Worm (Caenorhabditis elegans): ENCODE results near the gene W03F9.1.
A peak's percentile ranks its signal among the peaks of the same experiment; 100 is the strongest.

The W03F9.1 gene

DNA sequence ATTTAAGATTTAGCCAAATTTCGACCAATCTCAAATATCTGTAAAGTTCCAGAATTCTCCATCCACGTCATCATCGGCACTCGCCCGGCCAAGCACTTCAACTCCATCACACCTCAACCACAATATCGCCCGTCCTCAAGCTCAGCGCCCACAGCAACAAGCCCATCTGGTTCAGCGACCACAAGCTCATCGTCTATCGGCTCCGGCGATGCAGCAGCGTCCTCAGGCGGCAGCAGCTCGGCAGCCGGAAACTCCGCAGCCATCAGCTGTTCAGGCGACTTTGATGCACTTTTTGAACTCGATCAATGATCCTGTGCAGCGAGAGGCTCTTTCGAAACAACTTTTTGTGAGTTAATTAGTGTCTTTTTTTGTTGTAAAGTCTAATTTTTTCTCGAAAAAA lies 9.2 kb downstream of the W03F9.1 start:
- TF ChIP-seq ham-2 (GFP tag; optimal IDR thresholded peaks at IDR 0.05) (no peak), flh-1 (GFP tag; optimal IDR thresholded peaks at IDR 0.05) (no peak), nhr-76 (tag; optimal IDR thresholded peaks at IDR 0.05) (no peak), lin-32 (GFP tag; optimal IDR thresholded peaks at IDR 0.05) (no peak), hlh-1 (tag; optimal IDR thresholded peaks at IDR 0.05) (peak; percentile 25), snpc-4 (tag; optimal IDR thresholded peaks at IDR 0.05) (no peak), mep-1 (tag; optimal IDR thresholded peaks at IDR 0.05) (no peak), tbx-8 (GFP tag; optimal IDR thresholded peaks at IDR 0.05) (no peak)

ce11 chrV:116243-116642 lies 10.3 kb downstream of the W03F9.1 start:
- TF ChIP-seq hlh-1 (tag; optimal IDR thresholded peaks at IDR 0.05) (no peak), sem-2 (GFP tag; optimal IDR thresholded peaks at IDR 0.05) (no peak), unc-120 (tag; optimal IDR thresholded peaks at IDR 0.05; ENCODE audit: poor library complexity, severe bottlenecking) (no peak), nhr-28 (tag; optimal IDR thresholded peaks at IDR 0.05) (no peak), ceh-39 (tag; optimal IDR thresholded peaks at IDR 0.05) (no peak), tbx-8 (GFP tag; optimal IDR thresholded peaks at IDR 0.05) (no peak)

ce11 chrV:104474-104873 lies 22.0 kb downstream of the W03F9.1 start, which contains the start of gene picd-1:
Gene picd-1 (plus strand): TSS chrV:104825.
- no peak for TF ChIP-seq lin-32 (GFP tag; optimal IDR thresholded peaks at IDR 0.05)
- TF ChIP-seq cnd-1 (tag; optimal IDR thresholded peaks at IDR 0.05), result no peak
- peak; percentile 39 for TF ChIP-seq ces-1 (GFP tag; optimal IDR thresholded peaks at IDR 0.05)
- TF ChIP-seq sem-2 (GFP tag; optimal IDR thresholded peaks at IDR 0.05), result no peak
- no peak for TF ChIP-seq elt-3 (tag; optimal IDR thresholded peaks at IDR 0.05)
- TF ChIP-seq mab-5 (tag; optimal IDR thresholded peaks at IDR 0.05), result no peak
- TF ChIP-seq snpc-4 (tag; optimal IDR thresholded peaks at IDR 0.05), result no peak
- no peak for TF ChIP-seq drap-1 (GFP tag; optimal IDR thresholded peaks at IDR 0.05)
- no peak for TF ChIP-seq flh-1 (GFP tag; optimal IDR thresholded peaks at IDR 0.05)
- TF ChIP-seq blmp-1 (tag; optimal IDR thresholded peaks at IDR 0.05), result no peak
- no peak for TF ChIP-seq ham-2 (GFP tag; optimal IDR thresholded peaks at IDR 0.05)
- no peak for TF ChIP-seq ztf-11 (tag; optimal IDR thresholded peaks at IDR 0.05)
- TF ChIP-seq sptf-1 (tag; optimal IDR thresholded peaks at IDR 0.05), result peak; percentile 58
- TF ChIP-seq nhr-237 (tag; optimal IDR thresholded peaks at IDR 0.05), result peak; percentile 75
- no peak for TF ChIP-seq unc-120 (tag; optimal IDR thresholded peaks at IDR 0.05; ENCODE audit: poor library complexity, severe bottlenecking)
- no peak for TF ChIP-seq ceh-83 (GFP tag; optimal IDR thresholded peaks at IDR 0.05)
- no peak for TF ChIP-seq tbx-8 (GFP tag; optimal IDR thresholded peaks at IDR 0.05)
- TF ChIP-seq lin-13 (tag; optimal IDR thresholded peaks at IDR 0.05), result peak; percentile 88
- peak; percentile 63 for TF ChIP-seq lsy-2 (tag; optimal IDR thresholded peaks at IDR 0.05)
- no peak for TF ChIP-seq zip-8 (tag; optimal IDR thresholded peaks at IDR 0.05)
- no peak for TF ChIP-seq nhr-76 (tag; optimal IDR thresholded peaks at IDR 0.05)
- TF ChIP-seq unc-39 (tag; optimal IDR thresholded peaks at IDR 0.05), result no peak
- TF ChIP-seq pha-4 (tag; optimal IDR thresholded peaks at IDR 0.05), result peak; percentile 38
- TF ChIP-seq M03D4.4 (tag; optimal IDR thresholded peaks at IDR 0.05), result peak; percentile 4
- TF ChIP-seq bed-3 (GFP tag; optimal IDR thresholded peaks at IDR 0.05), result no peak
- TF ChIP-seq nhr-28 (tag; optimal IDR thresholded peaks at IDR 0.05), result no peak
- TF ChIP-seq mls-2 (tag; optimal IDR thresholded peaks at IDR 0.05), result no peak
- no peak for TF ChIP-seq ceh-43 (GFP tag; optimal IDR thresholded peaks at IDR 0.05)
- peak; percentile 25 for TF ChIP-seq hlh-1 (tag; optimal IDR thresholded peaks at IDR 0.05)
- no peak for TF ChIP-seq nhr-2 (tag; optimal IDR thresholded peaks at IDR 0.05)
- TF ChIP-seq elt-1 (tag; optimal IDR thresholded peaks at IDR 0.05; ENCODE audit: borderline replicate concordance, insufficient read depth), result no peak
- no peak for TF ChIP-seq unc-62 (GFP tag; optimal IDR thresholded peaks at IDR 0.05)
- TF ChIP-seq mep-1 (tag; optimal IDR thresholded peaks at IDR 0.05), result peak; percentile 85
- TF ChIP-seq ceh-39 (tag; optimal IDR thresholded peaks at IDR 0.05), result peak; percentile 52
- TF ChIP-seq nhr-12 (tag; optimal IDR thresholded peaks at IDR 0.05), result no peak

ce11 chrV:103977-104376 lies 22.5 kb downstream of the W03F9.1 start, which contains the start of gene rps-27:
Gene rps-27 (minus strand): TSS chrV:104077.
- no peak for TF ChIP-seq nhr-2 (tag; optimal IDR thresholded peaks at IDR 0.05)
- no peak for TF ChIP-seq unc-62 (GFP tag; optimal IDR thresholded peaks at IDR 0.05)

Measured in whole organism, mixed stage, embryonic.